Worm (Caenorhabditis elegans) whole organism, L3 larva: Measurements from ENCODE around the gene C23G10.1.

ENCODE experiments used
- R02D3.7 ChIP-seq: fragments of 150-350 bp; optimal IDR thresholded peaks from 2 replicates; lab custom pipeline; 2014; ENCODE audit warnings: missing biosample characterization, missing genetic modification characterization
- ZK546.5 ChIP-seq: sonication (generic microtip); optimal IDR thresholded peaks from 2 replicates; lab custom pipeline; 2017; ENCODE audit warnings: missing biosample characterization, missing genetic modification characterization
- aly-2 ChIP-seq: fragments of 150-350 bp; optimal IDR thresholded peaks from 2 replicates; lab custom pipeline; 2014; ENCODE audit warnings: missing biosample characterization, missing genetic modification characterization
- ama-1 ChIP-seq: fragments of 150-350 bp; optimal IDR thresholded peaks from 2 replicates; lab custom pipeline; 2018
- ceh-16 ChIP-seq: sonication (generic microtip); optimal IDR thresholded peaks from 2 replicates; lab custom pipeline; 2017; ENCODE audit warnings: missing biosample characterization, missing genetic modification characterization
- ceh-28 ChIP-seq: fragments of 150-350 bp; optimal IDR thresholded peaks from 2 replicates; lab custom pipeline; 2014; ENCODE audit warnings: missing biosample characterization, missing genetic modification reagents, missing genetic modification characterization
- ceh-9 ChIP-seq: sonication (generic microtip); optimal IDR thresholded peaks from 2 replicates; lab custom pipeline; 2018; ENCODE audit warnings: missing biosample characterization, missing genetic modification characterization
- daf-12 ChIP-seq: fragments of 150-350 bp; optimal IDR thresholded peaks from 2 replicates; lab custom pipeline; 2014; ENCODE audit warnings: missing biosample characterization, missing genetic modification reagents, missing genetic modification characterization
- egl-27 ChIP-seq: sonication (generic microtip); optimal IDR thresholded peaks from 4 replicates; lab custom pipeline; 2017; ENCODE audit warnings: missing biosample characterization, missing genetic modification reagents, missing genetic modification characterization
- egl-5 ChIP-seq: fragments of 150-350 bp; optimal IDR thresholded peaks from 2 replicates; lab custom pipeline; 2017; ENCODE audit warnings: missing biosample characterization, missing genetic modification reagents, missing genetic modification characterization, inconsistent platforms
- elt-1 ChIP-seq: fragments of 150-350 bp; optimal IDR thresholded peaks from 2 replicates; lab custom pipeline; 2014; ENCODE audit warnings: missing biosample characterization, missing genetic modification characterization
- elt-2 ChIP-seq: sonication (generic microtip); optimal IDR thresholded peaks from 2 replicates; lab custom pipeline; 2016; ENCODE audit warnings: missing genetic modification reagents, mild to moderate bottlenecking, missing genetic modification characterization, missing compliant biosample characterization
- elt-3 ChIP-seq, 3 experiments: fragments of 150-350 bp in 1 of 3; sonication (generic microtip) in 2 of 3; optimal IDR thresholded peaks; 2 replicates in 2 of 3; 4 replicates in 1 of 3; lab custom pipeline; 2014 to 2017; ENCODE audit warnings: missing biosample characterization in 3 of 3, missing genetic modification characterization in 3 of 3
- eor-1 ChIP-seq, 2 experiments: fragments of 150-350 bp; optimal IDR thresholded peaks; 2 replicates each; lab custom pipeline; 2014 to 2018; ENCODE audit warnings: missing biosample characterization in 2 of 2, missing genetic modification characterization in 2 of 2
- fos-1 ChIP-seq: fragments of 150-350 bp; optimal IDR thresholded peaks from 2 replicates; lab custom pipeline; 2014; ENCODE audit warnings: missing biosample characterization, missing genetic modification characterization
- hmg-11 ChIP-seq: sonication (generic microtip); optimal IDR thresholded peaks from 2 replicates; lab custom pipeline; 2016; ENCODE audit warnings: missing genetic modification characterization, missing compliant biosample characterization
- jun-1 ChIP-seq: fragments of 150-350 bp; optimal IDR thresholded peaks from 2 replicates; lab custom pipeline; 2014; ENCODE audit warnings: missing biosample characterization, missing genetic modification reagents, missing genetic modification characterization
- lin-15B ChIP-seq: fragments of 150-350 bp; optimal IDR thresholded peaks from 2 replicates; lab custom pipeline; 2014; ENCODE audit warnings: missing biosample characterization, missing genetic modification characterization
- lin-39 ChIP-seq: fragments of 150-350 bp; optimal IDR thresholded peaks from 2 replicates; lab custom pipeline; 2018; ENCODE audit warnings: missing biosample characterization, missing genetic modification reagents, missing genetic modification characterization
- lsy-12 ChIP-seq: sonication (generic microtip); optimal IDR thresholded peaks from 2 replicates; lab custom pipeline; 2016; ENCODE audit warnings: mild to moderate bottlenecking, missing genetic modification characterization, missing compliant biosample characterization
- mdl-1 ChIP-seq: fragments of 150-350 bp; optimal IDR thresholded peaks from 2 replicates; lab custom pipeline; 2014; ENCODE audit warnings: missing biosample characterization, missing genetic modification characterization
- mml-1 ChIP-seq: fragments of 150-350 bp; sonication (generic microtip); optimal IDR thresholded peaks from 3 replicates; lab custom pipeline; 2014; ENCODE audit warnings: missing biosample characterization, missing genetic modification characterization
- nfya-1 ChIP-seq: sonication (generic microtip); optimal IDR thresholded peaks from 2 replicates; lab custom pipeline; 2017; ENCODE audit warnings: missing genetic modification characterization, mild to moderate bottlenecking, missing compliant biosample characterization, antibody characterized with exemption, moderate library complexity; ENCODE audit not compliant: insufficient read depth
- nhr-11 ChIP-seq: fragments of 150-350 bp; optimal IDR thresholded peaks from 2 replicates; lab custom pipeline; 2014; ENCODE audit warnings: missing biosample characterization, missing genetic modification characterization
- nhr-12 ChIP-seq: fragments of 150-350 bp; optimal IDR thresholded peaks from 2 replicates; lab custom pipeline; 2014; ENCODE audit warnings: missing biosample characterization, missing genetic modification characterization
- nhr-23 ChIP-seq: fragments of 150-350 bp; optimal IDR thresholded peaks from 2 replicates; lab custom pipeline; 2014; ENCODE audit warnings: missing biosample characterization, missing genetic modification reagents, missing genetic modification characterization
- nhr-237 ChIP-seq: fragments of 150-350 bp; optimal IDR thresholded peaks from 2 replicates; lab custom pipeline; 2014; ENCODE audit warnings: missing biosample characterization, missing genetic modification characterization
- nhr-25 ChIP-seq: sonication (generic microtip); optimal IDR thresholded peaks from 2 replicates; lab custom pipeline; 2017; ENCODE audit warnings: missing biosample characterization, missing genetic modification characterization
- nhr-28 ChIP-seq: fragments of 150-350 bp; optimal IDR thresholded peaks from 2 replicates; lab custom pipeline; 2014; ENCODE audit warnings: missing biosample characterization, missing genetic modification characterization
- nhr-43 ChIP-seq: sonication (generic microtip); optimal IDR thresholded peaks from 2 replicates; lab custom pipeline; 2016; ENCODE audit warnings: mild to moderate bottlenecking, missing genetic modification characterization, missing compliant biosample characterization; ENCODE audit not compliant: poor library complexity, severe bottlenecking
- nhr-67 ChIP-seq: fragments of 150-350 bp; optimal IDR thresholded peaks from 2 replicates; lab custom pipeline; 2014; ENCODE audit warnings: missing biosample characterization, missing genetic modification characterization
- nhr-76 ChIP-seq: fragments of 150-350 bp; sonication (generic microtip); optimal IDR thresholded peaks from 5 replicates; lab custom pipeline; 2014; ENCODE audit warnings: missing biosample characterization, missing genetic modification characterization
- nhr-77 ChIP-seq: fragments of 150-350 bp; optimal IDR thresholded peaks from 2 replicates; lab custom pipeline; 2014; ENCODE audit warnings: missing biosample characterization, missing genetic modification characterization
- pha-4 ChIP-seq: fragments of 150-350 bp; optimal IDR thresholded peaks from 2 replicates; lab custom pipeline; 2014; ENCODE audit warnings: missing biosample characterization, missing genetic modification reagents, missing genetic modification characterization
- sea-2 ChIP-seq: fragments of 150-350 bp; sonication (generic microtip); optimal IDR thresholded peaks from 4 replicates; lab custom pipeline; 2014; ENCODE audit warnings: missing biosample characterization, missing genetic modification reagents, missing genetic modification characterization
- skn-1 ChIP-seq: fragments of 150-350 bp; optimal IDR thresholded peaks from 2 replicates; lab custom pipeline; 2014; ENCODE audit warnings: missing biosample characterization, missing genetic modification characterization
- snpc-4 ChIP-seq: fragments of 150-350 bp; optimal IDR thresholded peaks from 2 replicates; lab custom pipeline; 2014; ENCODE audit warnings: missing biosample characterization, missing genetic modification characterization
- tbx-2 ChIP-seq: sonication (generic microtip); optimal IDR thresholded peaks from 2 replicates; lab custom pipeline; 2016; ENCODE audit warnings: mild to moderate bottlenecking, missing genetic modification characterization, missing compliant biosample characterization
- unc-39 ChIP-seq: sonication (generic microtip); optimal IDR thresholded peaks from 4 replicates; lab custom pipeline; 2017; ENCODE audit warnings: missing biosample characterization, missing genetic modification characterization
- unc-62 ChIP-seq: fragments of 150-350 bp; sonication (generic microtip); optimal IDR thresholded peaks from 4 replicates; lab custom pipeline; 2014; ENCODE audit warnings: missing biosample characterization, missing genetic modification reagents, missing genetic modification characterization
- zag-1 ChIP-seq: fragments of 150-350 bp; optimal IDR thresholded peaks from 2 replicates; lab custom pipeline; 2014; ENCODE audit warnings: missing biosample characterization, missing genetic modification characterization
- ztf-11 ChIP-seq: fragments of 150-350 bp; optimal IDR thresholded peaks from 2 replicates; lab custom pipeline; 2014; ENCODE audit warnings: missing biosample characterization, missing genetic modification characterization
- ztf-4 ChIP-seq: fragments of 150-350 bp; optimal IDR thresholded peaks from 2 replicates; lab custom pipeline; 2014; ENCODE audit warnings: missing biosample characterization, missing genetic modification characterization

The C23G10.1 gene

DNA sequence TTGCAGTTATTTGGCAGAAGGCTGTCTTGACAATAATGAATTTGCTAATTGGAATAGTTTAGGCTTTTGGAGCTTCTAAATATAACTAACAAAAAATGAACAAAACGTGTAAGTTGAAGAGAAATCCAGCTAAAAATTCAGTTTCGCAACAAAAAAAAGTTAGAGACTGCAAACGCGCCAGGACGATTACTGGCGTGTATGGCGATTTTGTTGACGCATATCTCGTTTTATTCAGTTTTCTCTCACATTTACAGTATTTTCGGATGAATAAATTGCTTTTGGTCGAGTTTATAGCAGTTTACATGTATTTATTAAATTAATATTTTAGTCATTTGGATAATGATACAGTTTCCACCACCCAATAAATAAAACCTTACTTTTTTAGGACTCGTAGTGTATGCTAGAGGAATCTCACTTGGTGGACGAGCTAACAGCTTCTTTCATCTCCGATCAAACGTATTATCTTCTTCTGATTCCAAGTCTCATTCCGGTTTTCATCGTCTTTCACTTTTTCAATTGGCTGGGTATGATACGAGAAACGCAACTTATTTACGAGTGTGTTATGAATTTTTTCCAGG, 36.0 kb upstream of the C23G10.1 start, which contains the start of the genes abcf-3 and F42A10.5:
abcf-3 (plus strand) TSS at position 384 of the 578 bp plus-strand sequence.
F42A10.5 (minus strand) TSS at position 458 of the 578 bp plus-strand sequence.
- peak; percentile 12 for TF ChIP-seq ceh-28 (tag; lab: Kevin White, UChicago)
- no peak for TF ChIP-seq daf-12 (tag; lab: Kevin White, UChicago)
- no peak for TF ChIP-seq fos-1
- no peak for TF ChIP-seq zag-1 (tag; lab: Kevin White, UChicago)
- no peak for TF ChIP-seq nhr-67 (tag; lab: Kevin White, UChicago)
- TF ChIP-seq snpc-4, result no peak
- no peak for TF ChIP-seq nhr-28 (tag; lab: Kevin White, UChicago)
- TF ChIP-seq nhr-23 (tag; lab: Kevin White, UChicago), result peak; percentile 72
- TF ChIP-seq egl-5, result no peak
- TF ChIP-seq ztf-4 (tag; lab: Kevin White, UChicago), result peak; percentile 42
- no peak for TF ChIP-seq ztf-11 (tag; lab: Kevin White, UChicago)
- TF ChIP-seq nhr-43 (tag; lab: Kevin White, UChicago), result peak; percentile 50
- TF ChIP-seq tbx-2 (tag; lab: Kevin White, UChicago), result peak; percentile 12
- no peak for TF ChIP-seq ceh-16 (tag; lab: Kevin White, UChicago)
- peak; percentile 34 for TF ChIP-seq elt-2 (tag; lab: Kevin White, UChicago)
- TF ChIP-seq nhr-12 (tag; lab: Kevin White, UChicago), result no peak
- TF ChIP-seq ZK546.5 (tag; lab: Kevin White, UChicago), result no peak
- TF ChIP-seq jun-1, result no peak
- no peak for TF ChIP-seq nhr-237
- no peak for TF ChIP-seq elt-3 (tag; optimal IDR thresholded peaks at IDR 0.05; lab: Kevin White, UChicago)
- TF ChIP-seq mml-1 (tag; lab: Kevin White, UChicago), result no peak
- TF ChIP-seq nfya-1 (tag; lab: Kevin White, UChicago), result peak; percentile 77
- peak; percentile 74 for TF ChIP-seq lin-15B
- TF ChIP-seq elt-1, result no peak
- peak; percentile 14 for TF ChIP-seq lin-39 (tag; lab: Kevin White, UChicago)
- TF ChIP-seq nhr-76 (tag; lab: Kevin White, UChicago), result no peak
- TF ChIP-seq mdl-1 (tag; lab: Kevin White, UChicago), result no peak
- peak; percentile 28 for TF ChIP-seq nhr-11 (tag; lab: Kevin White, UChicago)
- no peak for TF ChIP-seq unc-39 (tag; lab: Kevin White, UChicago)
- no peak for TF ChIP-seq ama-1 (lab: Kevin White, UChicago)
- peak; percentile 79 for TF ChIP-seq pha-4 (tag; lab: Kevin White, UChicago)
- no peak for TF ChIP-seq R02D3.7
- peak; percentile 44 for TF ChIP-seq nhr-25 (tag; lab: Kevin White, UChicago)
- TF ChIP-seq hmg-11, result no peak
- no peak for TF ChIP-seq sea-2 (GFP tag; lab: Kevin White, UChicago)
- no peak for TF ChIP-seq nhr-77
- peak; percentile 25 for TF ChIP-seq lsy-12 (tag; lab: Kevin White, UChicago)
- no peak for TF ChIP-seq unc-62
- no peak for TF ChIP-seq egl-27 (tag; lab: Kevin White, UChicago)
- peak; percentile 6 for TF ChIP-seq skn-1 (tag; lab: Kevin White, UChicago)
- TF ChIP-seq aly-2 (tag; lab: Kevin White, UChicago), result no peak
- TF ChIP-seq, all 47 proteins: peak for 14

DNA sequence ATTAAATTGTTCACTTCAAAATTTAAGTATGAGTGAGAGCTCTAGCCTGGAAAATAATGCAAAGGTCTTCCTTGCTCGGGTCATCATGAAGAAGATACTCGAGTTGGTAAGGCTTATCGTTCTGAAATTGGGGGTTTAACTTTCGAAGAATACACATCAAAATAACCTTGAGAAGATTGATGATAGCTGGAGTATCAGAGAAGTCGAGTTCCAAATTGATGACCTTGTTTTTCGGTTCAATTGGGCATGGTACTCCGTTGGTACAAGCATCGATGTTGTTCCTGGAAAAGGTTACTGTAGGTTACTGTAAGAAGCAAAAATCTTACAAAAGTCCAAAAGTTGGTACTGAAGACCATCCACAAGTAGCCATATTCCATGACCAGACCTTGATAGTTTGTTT, 32.9 kb upstream of the C23G10.1 start:
- TF ChIP-seq eor-1 (tag; optimal IDR thresholded peaks at IDR 0.05; lab: Kevin White, UChicago) (no peak), ztf-11 (tag; lab: Kevin White, UChicago) (no peak), ztf-4 (tag; lab: Kevin White, UChicago) (no peak), ceh-9 (tag; lab: Kevin White, UChicago) (no peak), R02D3.7 (no peak), unc-39 (tag; lab: Kevin White, UChicago) (no peak), tbx-2 (tag; lab: Kevin White, UChicago) (no peak)
- TF ChIP-seq, all 47 proteins: peak for 0
